Worm (Caenorhabditis elegans) whole organism, L4/young adult: ENCODE data around the gene R04B3.2.

Source experiments
- W03F9.2 ChIP-seq: fragments of 150-350 bp; optimal IDR thresholded peaks from 2 replicates; lab custom pipeline; 2014; ENCODE audit warnings: missing biosample characterization, missing genetic modification characterization
- dao-5 ChIP-seq: sonication (generic microtip); optimal IDR thresholded peaks from 2 replicates; lab custom pipeline; 2016; ENCODE audit warnings: missing genotype, missing genetic modification characterization, moderate library complexity, missing compliant biosample characterization
- him-1 ChIP-seq: sonication (generic microtip); optimal IDR thresholded peaks from 2 replicates; lab custom pipeline; 2016; ENCODE audit warnings: missing genotype, missing genetic modification reagents, missing genetic modification characterization, missing compliant biosample characterization

Gene R04B3.2

DNA sequence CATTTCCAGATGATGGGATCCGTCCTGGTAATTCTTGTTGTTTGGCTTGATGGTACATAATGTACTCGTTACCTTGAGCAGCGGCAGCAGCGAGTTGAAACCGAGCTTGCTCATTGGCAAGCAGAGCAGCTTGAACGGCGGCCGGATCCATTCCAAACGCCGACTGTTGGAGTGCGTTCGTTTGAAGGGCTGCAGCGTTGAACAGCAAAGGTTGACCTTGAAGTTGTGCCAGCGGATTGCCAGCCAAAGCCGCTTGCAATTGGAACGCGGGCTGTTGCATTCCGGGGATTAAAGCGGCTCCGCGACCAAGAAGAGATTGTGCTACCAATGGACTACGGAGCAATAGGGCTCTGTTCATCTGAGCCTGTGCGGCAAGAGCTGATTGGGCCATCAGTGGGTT, 27.3 kb downstream of the R04B3.2 start:
- no peak for TF ChIP-seq him-1
- no peak for TF ChIP-seq W03F9.2 (tag; lab: Kevin White, UChicago)
- no peak for TF ChIP-seq dao-5

DNA sequence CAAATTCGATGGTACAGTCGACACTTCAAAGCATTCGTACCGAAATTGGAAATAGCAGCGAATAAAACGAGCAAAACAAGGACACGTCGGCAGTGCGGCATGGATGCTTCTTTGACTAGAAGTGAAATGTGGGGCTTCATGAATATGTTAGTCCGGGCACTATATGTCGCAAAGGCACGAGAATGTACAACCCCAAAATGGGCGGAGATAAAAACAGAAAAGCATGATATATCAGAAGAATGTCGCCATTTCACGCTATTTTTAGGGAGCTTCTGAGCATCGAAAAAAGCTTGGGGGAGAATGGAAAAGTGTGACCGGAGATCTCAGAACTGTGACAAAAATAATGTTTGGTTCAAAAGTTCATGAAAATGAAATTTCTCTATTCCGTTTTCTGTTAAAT, 30.2 kb downstream of the R04B3.2 start, which contains the start of gene T07D1.3:
Gene T07D1.3 (minus strand): TSS at position 101 of the 400 bp plus-strand sequence.
- TF ChIP-seq him-1: no peak
- TF ChIP-seq dao-5: no peak
- no peak for TF ChIP-seq W03F9.2 (tag; lab: Kevin White, UChicago)

DNA sequence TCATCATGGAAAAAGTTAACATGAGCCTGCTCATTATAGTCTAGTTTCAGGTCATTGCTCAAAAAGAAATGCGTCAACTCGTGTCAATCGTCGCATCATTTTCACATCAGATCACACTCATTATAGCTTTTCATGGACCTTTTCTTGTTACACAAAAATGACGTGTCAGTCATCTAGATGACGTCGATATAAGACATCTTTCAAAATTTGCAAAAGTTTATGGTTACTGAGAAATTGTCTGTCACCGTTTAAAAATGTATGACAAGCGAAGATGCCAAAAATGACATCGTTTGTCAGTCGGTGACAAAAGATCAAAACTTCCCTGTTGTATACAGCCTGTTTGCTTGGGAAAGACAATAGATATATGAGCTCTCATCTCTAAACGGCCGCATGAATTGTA, 32.4 kb downstream of the R04B3.2 start:
- no peak for TF ChIP-seq dao-5
- TF ChIP-seq him-1: no peak
- TF ChIP-seq W03F9.2 (tag; lab: Kevin White, UChicago): no peak

DNA sequence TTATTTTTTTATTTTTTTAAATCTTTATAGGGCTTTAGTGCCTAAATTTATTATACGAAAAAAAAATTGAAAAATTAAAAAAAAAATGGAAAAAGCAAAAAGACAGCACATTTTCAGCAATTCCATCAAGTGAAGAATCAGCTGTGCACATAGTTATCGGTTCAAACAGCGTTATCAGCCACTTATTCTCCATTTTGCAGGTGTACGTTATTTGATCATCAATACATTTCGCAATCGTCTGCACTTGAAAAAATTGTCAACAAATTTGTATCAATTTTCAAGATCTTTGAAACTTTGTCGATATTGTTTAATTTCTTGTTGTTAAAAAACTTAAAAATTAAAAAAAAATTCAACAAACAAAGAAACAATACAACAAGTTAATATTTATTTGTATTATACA, 33.8 kb downstream of the R04B3.2 start:
- TF ChIP-seq dao-5 (no peak), W03F9.2 (tag; lab: Kevin White, UChicago) (no peak), him-1 (no peak)

DNA sequence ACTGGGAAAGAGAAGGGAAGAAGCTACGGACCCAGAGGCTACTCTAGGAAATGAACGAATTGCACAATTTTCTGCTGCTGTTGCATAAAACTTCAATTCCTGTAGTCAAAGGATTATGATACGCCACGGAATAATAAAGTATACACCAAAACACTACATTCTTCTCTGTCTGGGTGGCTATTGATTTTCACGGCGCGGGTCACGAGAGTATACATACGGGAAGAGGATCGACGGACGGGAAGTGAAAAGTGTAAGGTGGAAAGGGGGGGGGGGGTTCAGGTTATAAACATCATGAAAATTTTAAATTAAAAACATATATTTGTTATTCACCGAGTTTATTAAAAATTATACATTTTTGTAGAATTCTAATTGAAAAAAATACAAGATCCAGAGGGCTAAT, 34.2 kb downstream of the R04B3.2 start:
- no peak for TF ChIP-seq him-1
- no peak for TF ChIP-seq dao-5
- TF ChIP-seq W03F9.2 (tag; lab: Kevin White, UChicago): no peak

DNA sequence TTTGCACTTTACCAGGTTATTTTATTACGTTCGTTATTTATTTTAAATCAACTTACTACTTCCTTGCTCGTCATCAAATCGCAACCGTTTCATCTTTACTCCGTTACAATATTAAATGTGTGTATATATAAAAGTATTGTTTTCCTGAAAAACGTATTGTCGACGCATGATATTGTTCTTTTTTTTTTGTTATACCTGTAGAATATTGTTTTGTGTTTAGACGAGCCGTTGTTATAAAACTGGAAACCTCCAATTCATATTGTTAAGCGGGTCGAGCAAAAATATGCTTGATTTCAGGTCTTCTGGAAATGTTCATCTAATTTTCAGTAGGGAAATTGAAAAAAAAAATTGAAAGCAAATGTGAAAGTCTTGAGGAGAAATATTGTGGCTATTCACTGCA, 34.7 kb downstream of the R04B3.2 start, which contains the start of gene gid-2:
Gene gid-2 (minus strand): TSS at position 101 of the 400 bp plus-strand sequence.
- TF ChIP-seq dao-5: no peak
- TF ChIP-seq W03F9.2 (tag; lab: Kevin White, UChicago): no peak
- TF ChIP-seq him-1: no peak

DNA sequence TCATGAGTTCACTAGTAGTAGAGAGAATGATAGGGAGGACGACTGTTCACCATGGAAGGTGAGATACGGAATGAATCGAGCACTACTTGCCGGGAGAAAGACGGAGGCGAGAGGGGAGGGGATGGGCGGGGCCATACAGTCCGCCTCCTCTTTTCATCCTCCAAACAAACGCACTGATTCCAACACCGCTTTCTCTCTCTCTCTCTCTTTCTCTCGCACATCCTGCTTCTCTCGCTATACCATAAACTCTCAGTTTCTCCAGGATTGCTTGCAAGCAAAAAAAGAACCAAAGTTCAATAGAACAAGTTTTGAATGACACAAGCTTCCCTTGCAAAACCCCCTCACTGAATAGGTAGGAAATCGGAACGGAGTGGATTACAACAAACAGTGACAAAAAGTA, 38.2 kb downstream of the R04B3.2 start:
- TF ChIP-seq W03F9.2 (tag; lab: Kevin White, UChicago) (no peak), him-1 (no peak), dao-5 (no peak)

DNA sequence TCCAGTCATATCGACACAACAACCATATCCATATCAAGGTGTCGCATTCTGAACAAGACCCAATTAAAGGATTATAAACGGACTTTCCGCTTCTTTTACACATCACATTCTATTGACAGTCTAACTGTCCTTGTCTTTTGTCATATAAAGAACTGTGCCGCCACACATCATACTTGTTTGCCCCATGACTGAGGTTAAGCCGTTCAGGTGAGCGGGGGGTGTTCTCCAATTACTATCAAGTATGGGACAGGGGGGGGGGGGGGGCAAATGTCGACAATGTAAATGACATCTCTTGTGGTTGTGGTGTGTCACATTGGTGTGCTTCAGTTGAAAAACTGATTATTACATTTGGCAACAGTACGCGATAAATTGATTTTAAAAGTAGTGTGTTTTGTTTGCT, 39.7 kb downstream of the R04B3.2 start:
- TF ChIP-seq dao-5: no peak
- TF ChIP-seq W03F9.2 (tag; lab: Kevin White, UChicago): no peak
- TF ChIP-seq him-1: no peak

DNA sequence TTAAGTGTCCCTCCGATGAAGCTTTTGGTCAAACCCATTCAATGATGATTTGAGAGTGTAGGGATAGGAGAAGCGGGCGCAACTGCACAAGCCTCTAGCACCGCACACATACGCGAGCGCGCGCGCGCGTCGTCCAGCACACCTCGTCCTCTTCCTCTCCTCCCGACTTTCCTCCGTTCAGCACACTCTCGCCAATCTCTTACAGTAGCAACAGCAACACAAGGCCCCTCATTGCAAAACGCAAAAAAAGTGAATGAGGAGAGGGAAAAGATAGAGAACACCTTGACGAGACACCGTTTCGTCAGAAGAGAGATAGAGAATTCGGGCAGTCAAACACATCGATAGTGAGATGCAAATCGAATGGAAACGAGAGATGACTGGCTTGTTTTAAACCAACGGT, 41.1 kb downstream of the R04B3.2 start:
- TF ChIP-seq dao-5 (no peak), W03F9.2 (tag; lab: Kevin White, UChicago) (no peak), him-1 (no peak)

DNA sequence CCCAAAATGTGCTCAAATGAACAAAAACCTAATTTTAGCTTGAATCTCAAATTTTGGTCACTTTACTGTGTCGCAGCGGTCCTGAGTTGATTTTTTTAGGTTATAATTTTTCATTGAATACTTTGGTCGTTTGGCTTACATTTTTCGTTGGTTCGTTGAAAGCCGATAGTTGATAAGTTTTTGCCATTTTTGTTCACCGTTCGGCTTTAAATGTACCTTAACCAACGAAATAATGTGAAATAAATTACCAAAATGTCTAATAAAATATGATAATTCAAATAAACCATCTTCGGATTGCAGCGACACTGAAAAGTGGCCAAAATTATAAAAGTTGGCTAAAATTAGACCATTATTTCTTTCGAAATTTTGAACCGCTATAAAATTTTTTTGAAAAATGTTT, 43.2 kb downstream of the R04B3.2 start:
- TF ChIP-seq dao-5 (no peak), W03F9.2 (tag; lab: Kevin White, UChicago) (no peak), him-1 (no peak)

DNA sequence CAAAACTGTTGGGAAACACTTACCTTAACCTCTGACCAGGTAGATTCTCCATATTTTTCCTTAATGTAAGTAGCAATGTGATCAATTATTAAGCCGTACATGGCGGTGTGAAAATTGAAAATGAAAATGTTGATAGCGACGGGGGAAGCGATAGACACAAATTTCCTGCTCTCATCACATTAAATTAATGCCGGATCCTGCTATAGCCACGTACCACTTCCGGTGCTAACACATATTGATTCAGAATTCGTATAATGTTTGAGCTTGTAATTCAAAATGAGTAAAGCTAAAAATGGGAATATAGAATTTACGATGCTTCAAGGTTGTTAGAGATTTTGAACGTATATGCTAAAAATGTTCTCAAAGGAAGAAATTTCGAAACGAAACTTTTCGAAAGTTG, 46.1 kb downstream of the R04B3.2 start, which contains the start of gene gcy-31:
Gene gcy-31 (minus strand): TSS at position 101 of the 400 bp plus-strand sequence.
- TF ChIP-seq dao-5 (no peak), W03F9.2 (tag; lab: Kevin White, UChicago) (no peak)

DNA sequence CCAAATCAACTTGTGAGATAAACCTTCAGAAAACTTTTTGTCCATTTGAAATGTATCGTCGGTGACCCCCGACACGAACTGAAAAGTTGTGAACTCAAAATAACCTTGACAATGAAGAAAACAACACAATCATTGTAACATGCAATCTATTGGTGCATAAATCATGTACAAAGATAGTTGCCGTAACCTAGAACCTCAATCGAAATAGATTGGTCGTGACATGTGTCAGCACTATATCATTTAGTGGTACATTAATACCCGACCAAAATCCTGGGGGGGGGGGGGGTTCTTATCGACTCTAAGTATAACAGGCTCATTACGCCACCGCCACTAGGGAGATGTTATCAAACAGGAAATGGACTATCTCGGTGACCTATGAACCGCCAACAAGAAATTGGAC, 46.6 kb downstream of the R04B3.2 start:
- no peak for TF ChIP-seq dao-5
- TF ChIP-seq him-1: no peak
- TF ChIP-seq W03F9.2 (tag; lab: Kevin White, UChicago): no peak

DNA sequence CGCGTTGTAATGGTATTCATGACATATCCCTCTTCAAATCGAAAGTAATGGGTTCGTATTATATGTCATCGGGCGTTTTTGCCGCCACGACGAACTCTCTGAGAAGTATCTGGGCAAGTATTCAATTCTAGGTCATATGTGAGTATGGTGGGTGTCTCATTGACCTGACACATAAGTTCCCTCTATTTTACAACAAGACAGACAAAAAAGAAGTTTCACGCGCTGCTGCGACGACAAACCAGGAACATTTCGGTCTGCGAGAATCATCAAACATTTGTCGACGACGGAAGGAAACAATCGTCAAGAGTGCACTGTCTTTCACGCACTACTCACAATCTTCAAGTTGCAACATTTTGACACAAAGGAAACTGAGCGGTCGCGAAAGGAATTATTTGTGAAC, 48.2 kb downstream of the R04B3.2 start:
- TF ChIP-seq dao-5 (no peak), him-1 (no peak)

DNA sequence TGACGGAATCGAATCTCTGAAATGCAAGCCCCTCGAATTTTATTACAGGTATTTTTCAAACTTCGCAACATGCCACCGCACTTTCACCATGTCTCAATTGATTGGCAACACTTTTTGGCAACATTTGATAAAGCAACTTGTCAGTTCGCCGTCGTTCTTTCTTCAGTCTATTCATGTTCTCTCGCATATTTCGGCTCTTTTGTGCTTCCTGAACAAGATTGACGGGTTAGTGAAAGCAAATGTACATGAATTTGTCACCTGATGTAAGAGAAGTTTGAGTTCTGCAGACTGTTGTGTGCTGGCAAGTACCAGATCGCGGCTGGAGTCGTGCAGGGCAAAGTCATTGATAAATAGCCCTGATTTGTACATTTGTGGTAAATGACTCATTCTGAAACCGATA, 51.4 kb downstream of the R04B3.2 start:
- TF ChIP-seq him-1: no peak
- TF ChIP-seq W03F9.2 (tag; lab: Kevin White, UChicago): no peak
- no peak for TF ChIP-seq dao-5
